Worm (Caenorhabditis elegans): Measurements from ENCODE around the gene wdr-83.
A peak's percentile ranks its signal among the peaks of the same experiment; 100 is the strongest.

Gene wdr-83

ce11 chrII:5055129-5055666 is 23.7 kb upstream of the wdr-83 start, which contains the start of the genes ify-1 and rpl-22 (continued):
- TF ChIP-seq dmd-9 (GFP tag; IDR thresholded peaks at IDR 0.05) (0 out of 2 replicates have a peak, but pooled peaks have one; percentile 35), zfp-2 (tag; optimal IDR thresholded peaks at IDR 0.05) (peak; percentile 57), dve-1 (tag; optimal IDR thresholded peaks at IDR 0.05; ENCODE audit: insufficient read depth) (peak; percentile 95), ceh-62 (tag; optimal IDR thresholded peaks at IDR 0.05) (no peak), nhr-28 (tag; optimal IDR thresholded peaks at IDR 0.05) (peak; percentile 80), nhr-102 (tag; optimal IDR thresholded peaks at IDR 0.05) (peak; percentile 82), T26A8.4 (GFP tag; IDR thresholded peaks at IDR 0.05) (peak; percentile 86), ces-1 (GFP tag; optimal IDR thresholded peaks at IDR 0.05) (no peak), daf-12 (tag; optimal IDR thresholded peaks at IDR 0.05) (no peak), set-16 (GFP tag; IDR thresholded peaks at IDR 0.05) (no peak; the same call in 1 of the 2 replicates), mes-2 (tag; optimal IDR thresholded peaks at IDR 0.05; ENCODE audit: poor library complexity, severe bottlenecking) (peak; percentile 96), madf-5 (GFP tag; IDR thresholded peaks at IDR 0.05) (no peak), lim-7 (GFP tag; IDR thresholded peaks at IDR 0.05) (no peak), tag-97 (GFP tag; IDR thresholded peaks at IDR 0.05) (no peak), duxl-1 (tag; optimal IDR thresholded peaks at IDR 0.05; ENCODE audit: poor library complexity) (peak; percentile 88), nhr-111 (GFP tag; optimal IDR thresholded peaks at IDR 0.05) (no peak), nhr-6 (tag; optimal IDR thresholded peaks at IDR 0.05) (peak; percentile 95), arid-1 (GFP tag; conservative IDR thresholded peaks at IDR 0.05) (peak; percentile 92), ceh-28 (tag; optimal IDR thresholded peaks at IDR 0.05) (peak; percentile 46), F37D6.2 (tag; optimal IDR thresholded peaks at IDR 0.05) (peak; percentile 56), vab-7 (GFP tag; IDR thresholded peaks at IDR 0.05) (0 out of 2 replicates have a peak, but pooled peaks have one; percentile 60), daf-8 (GFP tag; IDR thresholded peaks at IDR 0.05) (no peak), hmg-1.1 (GFP tag; IDR thresholded peaks at IDR 0.05) (peak; percentile 86), lin-38 (GFP tag; IDR thresholded peaks at IDR 0.05) (peak; percentile 99), ctbp-1 (GFP tag; IDR thresholded peaks at IDR 0.05) (peak; percentile 72), Y5F2A.4 (GFP tag; optimal IDR thresholded peaks at IDR 0.05) (no peak), aly-2 (tag; optimal IDR thresholded peaks at IDR 0.05) (no peak), nhr-25 (tag; optimal IDR thresholded peaks at IDR 0.05; ENCODE audit: borderline replicate concordance, insufficient read depth) (peak; percentile 94), unc-62 (GFP tag; optimal IDR thresholded peaks at IDR 0.05 in 1 of 2) (peak in 1 of 2 experiments; percentile 98), unc-62 (tag; optimal IDR thresholded peaks at IDR 0.05) (peak; percentile 35), daf-16 (GFP tag; optimal IDR thresholded peaks at IDR 0.05) (peak in 1 of 2 experiments; percentile 38), daf-16 (tag; optimal IDR thresholded peaks at IDR 0.05) (peak; percentile 84), fkh-10 (GFP tag; optimal IDR thresholded peaks at IDR 0.05) (peak; percentile 91), nhr-10 (tag; optimal IDR thresholded peaks at IDR 0.05) (peak; percentile 36), egl-27 (tag; optimal IDR thresholded peaks at IDR 0.05) (no peak), nhr-77 (tag; optimal IDR thresholded peaks at IDR 0.05) (peak; percentile 96), mep-1 (tag; optimal IDR thresholded peaks at IDR 0.05) (peak; percentile 96), lsy-2 (tag; optimal IDR thresholded peaks at IDR 0.05) (peak; percentile 97 to 99), F10B5.3 (tag; optimal IDR thresholded peaks at IDR 0.05) (peak; percentile 43), daf-19 (GFP tag; conservative IDR thresholded peaks at IDR 0.05) (no peak), php-3 (GFP tag; IDR thresholded peaks at IDR 0.05) (0 out of 2 replicates have a peak, but pooled peaks have one; percentile 34), mdl-1 (tag; optimal IDR thresholded peaks at IDR 0.05) (peak in 1 of 2 experiments; percentile 53), D1046.2 (GFP tag; IDR thresholded peaks at IDR 0.05) (peak; percentile 100), lin-1 (GFP tag; IDR thresholded peaks at IDR 0.05) (no peak), hlh-30 (tag; optimal IDR thresholded peaks at IDR 0.05; ENCODE audit: insufficient read depth) (peak; percentile 94), pha-4 (GFP tag; IDR thresholded peaks at IDR 0.05) (peak; percentile 63; the same call in 1 of the 2 replicates), pha-4 (tag; optimal IDR thresholded peaks at IDR 0.05) (peak; percentile 97), attf-4 (tag; optimal IDR thresholded peaks at IDR 0.05) (no peak), nhr-237 (tag; optimal IDR thresholded peaks at IDR 0.05) (no peak), pqm-1 (tag; optimal IDR thresholded peaks at IDR 0.05) (peak; percentile 14)

Measured in whole organism, L4 larva.